Worm (Caenorhabditis elegans): Measurements from ENCODE around the gene irld-11.

Gene irld-11

DNA sequence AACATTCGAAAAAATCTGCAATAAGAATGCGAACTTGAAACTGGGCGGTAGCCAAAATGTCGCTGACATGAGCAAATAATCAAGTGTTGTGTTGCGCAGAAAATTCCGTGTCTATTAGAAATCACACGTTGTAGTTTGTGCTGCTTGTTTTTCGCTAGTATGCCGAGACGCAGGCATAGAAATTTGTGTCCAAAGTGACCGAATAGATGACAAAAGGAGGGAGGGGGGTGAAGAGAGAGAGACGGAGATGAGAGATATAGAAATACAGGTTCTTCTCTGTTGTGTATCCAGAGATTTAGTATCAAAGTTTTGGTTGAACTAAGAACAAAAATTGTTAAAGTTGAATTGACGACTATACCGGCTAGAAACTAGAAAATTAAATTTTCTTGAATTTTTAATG, 27.7 kb upstream of the irld-11 start (continued):
- TF ChIP-seq nhr-23 (tag; optimal IDR thresholded peaks at IDR 0.05) = peak; percentile 49
- TF ChIP-seq nfya-1 (tag; optimal IDR thresholded peaks at IDR 0.05; ENCODE audit: insufficient read depth) = peak; percentile 18
- no peak for TF ChIP-seq ceh-28 (tag; optimal IDR thresholded peaks at IDR 0.05)
- TF ChIP-seq nhr-11 (tag; optimal IDR thresholded peaks at IDR 0.05) = no peak
- TF ChIP-seq lin-39 (tag; optimal IDR thresholded peaks at IDR 0.05) = no peak
- no peak for TF ChIP-seq mml-1 (tag; optimal IDR thresholded peaks at IDR 0.05)
- no peak for TF ChIP-seq nhr-28 (tag; optimal IDR thresholded peaks at IDR 0.05)

DNA sequence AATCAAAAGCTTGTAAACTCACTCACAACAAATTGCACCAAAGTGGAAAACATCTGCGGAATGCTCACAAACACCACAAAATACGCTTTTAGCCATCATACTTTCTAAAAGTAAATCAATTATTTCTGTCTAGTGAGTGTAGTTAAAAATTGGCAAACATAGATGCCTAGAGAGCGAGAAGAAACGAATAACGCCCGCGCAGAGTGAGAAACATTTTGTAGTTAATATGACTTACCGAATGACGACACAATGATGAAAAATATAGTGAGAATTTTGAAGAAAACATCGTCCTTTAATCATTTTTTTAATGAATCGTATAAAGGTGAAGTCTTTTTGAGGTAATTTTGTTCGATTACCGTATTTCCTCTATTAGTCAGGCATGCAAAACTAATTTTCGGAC, 25.6 kb upstream of the irld-11 start, which contains the start of gene nhr-238:
Gene nhr-238, minus strand, starts transcription at position 104 of the 400 bp plus-strand sequence.
- TF ChIP-seq pha-4 (tag; optimal IDR thresholded peaks at IDR 0.05) (peak; percentile 11), nhr-28 (tag; optimal IDR thresholded peaks at IDR 0.05) (peak; percentile 50), nhr-237 (tag; optimal IDR thresholded peaks at IDR 0.05) (no peak), nhr-11 (tag; optimal IDR thresholded peaks at IDR 0.05) (no peak), nhr-25 (tag; optimal IDR thresholded peaks at IDR 0.05) (no peak), nhr-77 (tag; optimal IDR thresholded peaks at IDR 0.05) (peak; percentile 66), ZK546.5 (tag; optimal IDR thresholded peaks at IDR 0.05) (peak; percentile 47)

DNA sequence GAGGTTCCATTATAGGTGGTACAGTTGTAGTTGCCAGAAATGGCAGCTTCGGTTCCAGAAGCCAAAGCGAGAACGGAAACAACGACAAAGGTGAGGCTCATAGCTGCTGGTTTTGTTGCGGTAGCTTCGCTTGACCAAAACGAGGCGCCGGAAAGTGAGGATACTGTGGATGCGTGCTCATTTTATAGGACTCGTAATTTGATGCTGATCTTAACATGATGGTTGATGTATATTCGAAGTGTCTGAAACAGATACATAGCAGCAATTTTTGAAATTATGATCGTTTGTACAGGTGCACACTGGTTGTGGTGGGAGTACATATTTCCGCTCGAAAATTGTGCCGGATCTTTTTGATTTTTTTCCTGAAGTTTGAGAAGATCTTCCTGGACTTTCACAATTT, 23.8 kb upstream of the irld-11 start, which contains the start of gene Y46H3D.8:
Gene Y46H3D.8, minus strand, starts transcription at position 101 of the 400 bp plus-strand sequence.
- TF ChIP-seq lin-39 (tag; optimal IDR thresholded peaks at IDR 0.05) (no peak), eor-1 (tag; optimal IDR thresholded peaks at IDR 0.05) (no peak), R02D3.7 (tag; optimal IDR thresholded peaks at IDR 0.05) (no peak), lsy-12 (tag; optimal IDR thresholded peaks at IDR 0.05) (no peak), pha-4 (tag; optimal IDR thresholded peaks at IDR 0.05) (no peak), nhr-237 (tag; optimal IDR thresholded peaks at IDR 0.05) (no peak), nhr-11 (tag; optimal IDR thresholded peaks at IDR 0.05) (no peak), tbx-2 (tag; optimal IDR thresholded peaks at IDR 0.05) (no peak), unc-62 (GFP tag; optimal IDR thresholded peaks at IDR 0.05) (no peak), ceh-28 (tag; optimal IDR thresholded peaks at IDR 0.05) (no peak), mml-1 (tag; optimal IDR thresholded peaks at IDR 0.05) (no peak), zag-1 (tag; optimal IDR thresholded peaks at IDR 0.05) (no peak), ama-1 (optimal IDR thresholded peaks at IDR 0.05) (no peak), nhr-76 (tag; optimal IDR thresholded peaks at IDR 0.05) (no peak), mdl-1 (tag; optimal IDR thresholded peaks at IDR 0.05) (no peak), unc-39 (tag; optimal IDR thresholded peaks at IDR 0.05) (no peak), nhr-43 (tag; optimal IDR thresholded peaks at IDR 0.05; ENCODE audit: poor library complexity, severe bottlenecking) (no peak)

DNA sequence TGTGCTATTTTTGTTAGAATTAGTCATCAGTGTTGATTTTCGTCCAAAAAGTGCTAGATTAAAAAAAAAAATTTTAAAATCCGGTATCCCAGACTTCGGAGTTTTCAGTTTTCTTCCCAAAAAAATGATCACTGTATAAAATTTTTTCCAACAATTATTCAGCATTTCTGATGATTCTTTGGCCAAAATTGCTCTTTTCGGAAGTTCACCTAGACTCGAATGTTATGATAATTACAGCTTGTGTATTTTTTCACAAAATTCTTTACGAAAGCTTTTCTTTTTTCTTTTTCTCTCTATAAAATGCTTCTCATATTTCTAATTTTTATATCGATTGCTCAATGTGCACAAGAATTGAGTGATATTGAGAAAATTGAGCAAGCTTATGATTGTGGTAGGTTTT, 23.2 kb upstream of the irld-11 start, which contains the start of gene irld-17:
Gene irld-17, plus strand, starts transcription at position 301 of the 400 bp plus-strand sequence.
- TF ChIP-seq nhr-28 (tag; optimal IDR thresholded peaks at IDR 0.05) = no peak
- no peak for TF ChIP-seq ztf-11 (tag; optimal IDR thresholded peaks at IDR 0.05)
- no peak for TF ChIP-seq snpc-4 (tag; optimal IDR thresholded peaks at IDR 0.05)
- TF ChIP-seq ceh-82 (tag; optimal IDR thresholded peaks at IDR 0.05) = no peak
- no peak for TF ChIP-seq fkh-2 (tag; optimal IDR thresholded peaks at IDR 0.05)
- TF ChIP-seq egl-5 (tag; optimal IDR thresholded peaks at IDR 0.05) = no peak
- no peak for TF ChIP-seq nhr-77 (tag; optimal IDR thresholded peaks at IDR 0.05)
- TF ChIP-seq nhr-43 (tag; optimal IDR thresholded peaks at IDR 0.05; ENCODE audit: poor library complexity, severe bottlenecking) = no peak
- no peak for TF ChIP-seq fos-1 (tag; optimal IDR thresholded peaks at IDR 0.05)
- no peak for TF ChIP-seq ama-1 (optimal IDR thresholded peaks at IDR 0.05)
- TF ChIP-seq mml-1 (tag; optimal IDR thresholded peaks at IDR 0.05) = no peak
- no peak for TF ChIP-seq ceh-28 (tag; optimal IDR thresholded peaks at IDR 0.05)
- TF ChIP-seq R02D3.7 (tag; optimal IDR thresholded peaks at IDR 0.05) = no peak
- TF ChIP-seq skn-1 (tag; optimal IDR thresholded peaks at IDR 0.05) = no peak
- no peak for TF ChIP-seq ceh-16 (tag; optimal IDR thresholded peaks at IDR 0.05)
- TF ChIP-seq hmg-11 (tag; optimal IDR thresholded peaks at IDR 0.05) = no peak
- no peak for TF ChIP-seq nhr-23 (tag; optimal IDR thresholded peaks at IDR 0.05)
- TF ChIP-seq pqm-1 (tag; optimal IDR thresholded peaks at IDR 0.05) = no peak
- no peak for TF ChIP-seq ztf-4 (tag; optimal IDR thresholded peaks at IDR 0.05)

DNA sequence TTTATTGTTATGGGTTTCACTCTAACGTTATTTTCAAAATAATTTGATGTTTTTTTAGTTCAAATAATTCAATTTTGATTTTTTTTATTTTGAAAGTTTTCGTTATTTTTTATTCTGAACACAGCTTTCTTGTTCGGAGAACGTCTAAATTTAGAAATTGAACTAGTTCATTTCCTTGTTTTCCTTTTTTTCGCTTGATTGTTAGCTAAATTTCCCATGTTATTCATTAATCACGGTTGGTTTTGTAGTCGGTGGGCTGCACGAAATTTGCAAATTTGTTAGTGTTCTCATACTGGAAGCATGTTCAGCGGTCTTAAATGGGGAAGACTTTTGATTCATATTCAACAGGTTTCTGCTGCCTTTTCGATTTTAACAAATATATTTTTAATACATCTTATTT, 19.1 kb upstream of the irld-11 start, which contains the start of gene str-222:
Gene str-222, plus strand, starts transcription at position 301 of the 400 bp plus-strand sequence.
- no peak for TF ChIP-seq egl-5 (tag; optimal IDR thresholded peaks at IDR 0.05)
- TF ChIP-seq jun-1 (tag; optimal IDR thresholded peaks at IDR 0.05) = no peak
- TF ChIP-seq nhr-77 (tag; optimal IDR thresholded peaks at IDR 0.05) = no peak
- TF ChIP-seq mdl-1 (tag; optimal IDR thresholded peaks at IDR 0.05) = no peak
- no peak for TF ChIP-seq fkh-2 (tag; optimal IDR thresholded peaks at IDR 0.05)
- TF ChIP-seq ceh-82 (tag; optimal IDR thresholded peaks at IDR 0.05) = no peak
- TF ChIP-seq nhr-43 (tag; optimal IDR thresholded peaks at IDR 0.05; ENCODE audit: poor library complexity, severe bottlenecking) = no peak
- TF ChIP-seq zag-1 (tag; optimal IDR thresholded peaks at IDR 0.05) = no peak
- TF ChIP-seq ceh-9 (tag; optimal IDR thresholded peaks at IDR 0.05) = no peak

Measured in whole organism, L3 larva.